Fruit fly (Drosophila melanogaster): ENCODE data around the gene Taf10.

dm6 chr2L:2749144-2749766 lies 18.4 kb upstream of the Taf10 start:
- TF ChIP-seq bab1 (GFP tag; optimal IDR thresholded peaks at IDR 0.05) (peak; percentile 5), kay (GFP tag; ENCODE audit: borderline replicate concordance) (no peak), Hr96 (GFP tag; optimal IDR thresholded peaks at IDR 0.05) (no peak), CG11617 (GFP tag; optimal IDR thresholded peaks at IDR 0.05) (no peak), Crg-1 (GFP tag; optimal IDR thresholded peaks at IDR 0.05) (no peak)

Data from whole organism, adult.